Fruit fly (Drosophila melanogaster) whole organism: ENCODE measurements around the gene Cyp312a1.

ENCODE experiments used
- CG8478 ChIP-seq: fragments of >200 bp; optimal IDR thresholded peaks from 2 replicates; lab custom pipeline; 2018; ENCODE audit warnings: inconsistent platforms
- EcR ChIP-seq, 2 experiments: fragments of >200 bp; optimal IDR thresholded peaks; 2 replicates each; lab custom pipeline; 2017; ENCODE audit warnings: missing biosample characterization in 2 of 2, missing genetic modification characterization in 2 of 2, missing genetic modification reagents in 2 of 2
- pan ChIP-seq: fragments of >200 bp; optimal IDR thresholded peaks from 2 replicates; lab custom pipeline; 2017
- psq ChIP-seq: fragments of >200 bp; optimal IDR thresholded peaks from 2 replicates; lab custom pipeline; 2017
- usp ChIP-seq: fragments of >200 bp; optimal IDR thresholded peaks from 2 replicates; lab custom pipeline; 2017; ENCODE audit warnings: missing biosample characterization, missing genetic modification characterization, mixed read lengths

dm6 chr3L:18101421-18101996 is 31.0 kb downstream of the Cyp312a1 start:
- no peak for TF ChIP-seq pan
- TF ChIP-seq EcR (GFP tag; optimal IDR thresholded peaks at IDR 0.05; lab: Kevin White, UChicago): no peak
- no peak for TF ChIP-seq CG8478 (lab: Kevin White, UChicago)
- TF ChIP-seq psq: no peak
- no peak for TF ChIP-seq usp (GFP tag; lab: Kevin White, UChicago)
